Fruit fly (Drosophila melanogaster): ENCODE data around the gene Vsx2.

DNA sequence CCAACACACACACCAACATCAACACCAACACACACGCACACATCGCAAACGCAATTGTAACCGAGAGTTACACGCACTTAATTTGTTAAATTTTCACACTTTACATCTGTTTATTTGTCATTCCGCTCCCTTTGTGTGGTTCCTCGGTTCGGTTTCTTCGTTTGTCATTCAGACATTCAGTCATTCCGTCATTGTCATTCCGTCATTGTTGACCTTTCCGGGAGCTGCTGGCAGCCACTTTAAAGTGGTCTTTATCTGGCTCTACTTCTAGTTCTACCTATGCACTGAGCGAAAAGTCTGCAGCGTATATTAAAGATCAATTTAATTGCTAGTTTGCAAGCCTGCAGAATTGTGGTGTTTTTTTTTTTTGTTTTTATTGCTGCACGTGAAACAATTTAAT, 36.6 kb upstream of the Vsx2 start:
- TF ChIP-seq h (optimal IDR thresholded peaks at IDR 0.05), result no peak
- no peak for TF ChIP-seq ttk (optimal IDR thresholded peaks at IDR 0.05)
- TF ChIP-seq Sin3A (optimal IDR thresholded peaks at IDR 0.05), result no peak
- TF ChIP-seq insv (optimal IDR thresholded peaks at IDR 0.05), result no peak
- TF ChIP-seq psq (optimal IDR thresholded peaks at IDR 0.05), result no peak
- TF ChIP-seq Myc (optimal IDR thresholded peaks at IDR 0.05), result no peak
